Fruit fly (Drosophila melanogaster) whole organism, embryonic: Measurements from ENCODE around the gene nmdyn-D6.

Source experiments
- Abd-B ChIP-seq: fragments of 200-800 bp; sonication (Bioruptor generic); optimal IDR thresholded peaks from 2 replicates; lab custom pipeline; 2018; ENCODE audit warnings: missing biosample characterization, mild to moderate bottlenecking, missing genetic modification characterization, moderate library complexity
- Atf3 ChIP-seq: fragments of 200-800 bp; sonication (Bioruptor generic); optimal IDR thresholded peaks from 3 replicates; lab custom pipeline; 2016; ENCODE audit warnings: missing biosample characterization, missing genetic modification characterization
- B-H1 ChIP-seq: fragments of 200-800 bp; sonication (Bioruptor generic); IDR thresholded peaks from 3 replicates; pipeline ENCODE4 v1.3.6; 2022; ENCODE audit warnings: missing biosample characterization, missing genetic modification characterization
- Blimp-1 ChIP-seq: fragments of 200-800 bp; sonication (Bioruptor generic); optimal IDR thresholded peaks from 3 replicates; lab custom pipeline; 2018; ENCODE audit warnings: missing biosample characterization, missing genetic modification characterization, mild to moderate bottlenecking, moderate library complexity, missing genetic modification reagents
- C15 ChIP-seq: fragments of 200-800 bp; sonication (Bioruptor generic); IDR thresholded peaks from 3 replicates; pipeline ENCODE4 v1.3.6; 2022; ENCODE audit warnings: missing biosample characterization, missing genetic modification characterization
- CG11398 ChIP-seq: fragments of 200-800 bp; sonication (Bioruptor generic); optimal IDR thresholded peaks from 2 replicates; lab custom pipeline; 2016; ENCODE audit warnings: missing biosample characterization, missing genetic modification characterization
- CG11695 ChIP-seq: fragments of 200-800 bp; sonication (Bioruptor generic); IDR thresholded peaks from 3 replicates; pipeline ENCODE4 v1.3.6; 2022; ENCODE audit warnings: missing biosample characterization, missing genetic modification characterization
- CG11696 ChIP-seq: fragments of 200-800 bp; sonication (Bioruptor generic); IDR thresholded peaks from 2 replicates; pipeline ENCODE4 v1.3.6; 2022; ENCODE audit warnings: missing biosample characterization, missing genetic modification characterization
- CG13287 ChIP-seq: fragments of 200-800 bp; sonication (Bioruptor generic); IDR thresholded peaks from 2 replicates; pipeline ENCODE4 v1.3.6; 2022; ENCODE audit warnings: missing biosample characterization, missing genetic modification characterization; ENCODE audit not compliant: partially characterized antibody
- CG15601 ChIP-seq: fragments of 200-800 bp; sonication (Bioruptor generic); optimal IDR thresholded peaks from 3 replicates; lab custom pipeline; 2019; ENCODE audit warnings: missing biosample characterization, mild to moderate bottlenecking, missing genetic modification characterization, moderate library complexity
- CG16815 ChIP-seq: fragments of 200-800 bp; sonication (Bioruptor generic); optimal IDR thresholded peaks from 3 replicates; lab custom pipeline; 2017; ENCODE audit warnings: missing biosample characterization, mild to moderate bottlenecking, missing genetic modification characterization
- CG16863 ChIP-seq: fragments of 200-800 bp; sonication (Bioruptor generic); optimal IDR thresholded peaks from 3 replicates; lab custom pipeline; 2016; ENCODE audit warnings: missing biosample characterization, missing genetic modification characterization
- CG17186 ChIP-seq: fragments of 200-800 bp; sonication (Bioruptor generic); optimal IDR thresholded peaks from 3 replicates; lab custom pipeline; 2017; ENCODE audit warnings: missing biosample characterization, missing genetic modification reagents, missing genetic modification characterization
- CG17328 ChIP-seq: fragments of 200-800 bp; sonication (Bioruptor generic); IDR thresholded peaks from 2 replicates; pipeline ENCODE4 v1.3.6; 2022; ENCODE audit warnings: missing biosample characterization, missing genetic modification characterization
- CG18619 ChIP-seq: fragments of 200-800 bp; sonication (Bioruptor generic); optimal IDR thresholded peaks from 3 replicates; lab custom pipeline; 2017; ENCODE audit warnings: missing biosample characterization, mild to moderate bottlenecking, missing genetic modification characterization
- CG33557 ChIP-seq: fragments of 200-800 bp; sonication (Bioruptor generic); optimal IDR thresholded peaks from 2 replicates; lab custom pipeline; 2019; ENCODE audit warnings: missing biosample characterization, mild to moderate bottlenecking, missing genetic modification characterization, moderate library complexity
- CG34422 ChIP-seq: fragments of 200-800 bp; sonication (Bioruptor generic); IDR thresholded peaks from 3 replicates; pipeline ENCODE4 v1.3.6; 2022; ENCODE audit warnings: missing biosample characterization, missing genetic modification characterization
- CG3726 ChIP-seq: fragments of 200-800 bp; sonication (Bioruptor generic); IDR thresholded peaks from 3 replicates; pipeline ENCODE4, ENCODE4 v1.3.6; 2022; ENCODE audit warnings: missing biosample characterization, missing genetic modification characterization
- CG8359 ChIP-seq: fragments of 200-800 bp; sonication (Bioruptor generic); optimal IDR thresholded peaks from 2 replicates; lab custom pipeline; 2017; ENCODE audit warnings: missing biosample characterization, mild to moderate bottlenecking, missing genetic modification characterization, borderline replicate concordance
- CG9215 ChIP-seq: fragments of 200-800 bp; sonication (Bioruptor generic); IDR thresholded peaks from 2 replicates; pipeline ENCODE4 v1.3.6; 2022; ENCODE audit warnings: missing biosample characterization, missing genetic modification characterization
- CG9437 ChIP-seq: fragments of 200-800 bp; sonication (Bioruptor generic); optimal IDR thresholded peaks from 2 replicates; lab custom pipeline; 2018; ENCODE audit warnings: missing biosample characterization, mild to moderate bottlenecking, missing genetic modification characterization
- D ChIP-seq, 2 experiments: fragments of 200-800 bp in 1 of 2; fragments of >200 bp in 1 of 2; sonication (Bioruptor generic) in 1 of 2; optimal IDR thresholded peaks; 2 replicates in 1 of 2; 3 replicates in 1 of 2; lab custom pipeline; 2017; ENCODE audit warnings: mild to moderate bottlenecking in 1 of 2, missing biosample characterization in 1 of 2, missing genetic modification characterization in 1 of 2, missing genetic modification reagents in 1 of 2
- D19B ChIP-seq: fragments of 200-800 bp; sonication (Bioruptor generic); optimal IDR thresholded peaks from 2 replicates; lab custom pipeline; 2017; ENCODE audit warnings: missing biosample characterization, mild to moderate bottlenecking, missing genetic modification characterization
- Dip3 ChIP-seq: fragments of 200-800 bp; sonication (Bioruptor generic); optimal IDR thresholded peaks from 3 replicates; lab custom pipeline; 2016; ENCODE audit warnings: missing biosample characterization, missing genetic modification characterization
- Dll ChIP-seq: fragments of 200-800 bp; sonication (Bioruptor generic); IDR thresholded peaks from 4 replicates; pipeline ENCODE4 v1.3.6; 2022; ENCODE audit warnings: missing biosample characterization, missing genetic modification characterization; ENCODE audit not compliant: partially characterized antibody
- Ets65A ChIP-seq: fragments of 200-800 bp; sonication (Bioruptor generic); peaks from one replicate; lab custom pipeline; 2016; ENCODE audit warnings: missing biosample characterization, missing genetic modification characterization
- GATAe ChIP-seq: fragments of 200-800 bp; sonication (Bioruptor generic); conservative IDR thresholded peaks from 2 replicates; pipeline ENCODE4 v1.3.6; 2022; ENCODE audit warnings: missing biosample characterization, missing genetic modification characterization
- Gug ChIP-seq: fragments of 200-800 bp; sonication (Bioruptor generic); IDR thresholded peaks from 4 replicates; pipeline ENCODE4 v1.3.6; 2022; ENCODE audit warnings: missing biosample characterization, missing genetic modification characterization
- H15 ChIP-seq: fragments of 200-800 bp; sonication (Bioruptor generic); IDR thresholded peaks from 3 replicates; pipeline ENCODE4 v1.3.6; 2022; ENCODE audit warnings: missing biosample characterization, missing genetic modification characterization
- HHEX ChIP-seq: fragments of 200-800 bp; sonication (Bioruptor generic); optimal IDR thresholded peaks from 3 replicates; lab custom pipeline; 2017; ENCODE audit warnings: missing biosample characterization, mild to moderate bottlenecking, missing genetic modification characterization, missing genetic modification reagents
- Hey ChIP-seq: fragments of 200-800 bp; sonication (Bioruptor generic); optimal IDR thresholded peaks from 3 replicates; lab custom pipeline; 2018; ENCODE audit warnings: missing biosample characterization, mild to moderate bottlenecking, missing genetic modification characterization
- Hr3 ChIP-seq: fragments of 200-800 bp; sonication (Bioruptor generic); optimal IDR thresholded peaks from 3 replicates; lab custom pipeline; 2016; ENCODE audit warnings: missing biosample characterization, missing genetic modification characterization
- Meics ChIP-seq: fragments of 200-800 bp; sonication (Bioruptor generic); optimal IDR thresholded peaks from 2 replicates; lab custom pipeline; 2017; ENCODE audit warnings: missing biosample characterization, mild to moderate bottlenecking, missing genetic modification characterization
- Poxn ChIP-seq: fragments of 200-800 bp; sonication (Bioruptor generic); IDR thresholded peaks from 2 replicates; pipeline ENCODE4 v1.3.6; 2022; ENCODE audit warnings: missing biosample characterization, missing genetic modification characterization
- Six4 ChIP-seq: fragments of 200-800 bp; sonication (Bioruptor generic); optimal IDR thresholded peaks from 2 replicates; lab custom pipeline; 2016; ENCODE audit warnings: missing biosample characterization, missing genetic modification characterization
- Usf ChIP-seq: fragments of 200-800 bp; sonication (Bioruptor generic); optimal IDR thresholded peaks from 2 replicates; lab custom pipeline; 2017; ENCODE audit warnings: missing genotype, missing biosample characterization, missing genetic modification characterization
- YL-1 ChIP-seq: fragments of 200-800 bp; sonication (Bioruptor generic); optimal IDR thresholded peaks from 3 replicates; lab custom pipeline; 2017; ENCODE audit warnings: missing biosample characterization, mild to moderate bottlenecking, missing genetic modification characterization
- bcd ChIP-seq: fragments of 200-800 bp; sonication (Bioruptor generic); optimal IDR thresholded peaks from 2 replicates; lab custom pipeline; 2017; ENCODE audit warnings: missing biosample characterization, mild to moderate bottlenecking, missing genetic modification characterization
- ftz-f1 ChIP-seq: fragments of 200-800 bp; sonication (Bioruptor generic); optimal IDR thresholded peaks from 2 replicates; lab custom pipeline; 2016; ENCODE audit warnings: missing biosample characterization, missing genetic modification characterization
- gro ChIP-seq: fragments of 200-800 bp; sonication (Bioruptor generic); optimal IDR thresholded peaks from 2 replicates; lab custom pipeline; 2016; ENCODE audit warnings: missing biosample characterization, missing genetic modification characterization
- gsb-n ChIP-seq: fragments of 200-800 bp; sonication (Bioruptor generic); optimal IDR thresholded peaks from 3 replicates; lab custom pipeline; 2018; ENCODE audit warnings: missing biosample characterization, mild to moderate bottlenecking, missing genetic modification characterization
- hth ChIP-seq: fragments of >200 bp; optimal IDR thresholded peaks from 2 replicates; lab custom pipeline; 2017; ENCODE audit warnings: inconsistent platforms
- lab ChIP-seq: fragments of 200-800 bp; sonication (Bioruptor generic); optimal IDR thresholded peaks from 3 replicates; lab custom pipeline; 2017; ENCODE audit warnings: missing biosample characterization, missing genetic modification characterization, mild to moderate bottlenecking, moderate library complexity, missing genetic modification reagents
- onecut ChIP-seq: fragments of 200-800 bp; sonication (Bioruptor generic); IDR thresholded peaks from 2 replicates; pipeline ENCODE4 v1.3.6; 2022; ENCODE audit warnings: missing biosample characterization, missing genetic modification characterization
- pfk ChIP-seq: fragments of 200-800 bp; sonication (Bioruptor generic); optimal IDR thresholded peaks from 2 replicates; lab custom pipeline; 2018; ENCODE audit warnings: missing biosample characterization, mild to moderate bottlenecking, missing genetic modification characterization, moderate library complexity
- psq ChIP-seq: fragments of 200-800 bp; sonication (Bioruptor generic); optimal IDR thresholded peaks from 2 replicates; lab custom pipeline; 2017; ENCODE audit warnings: missing biosample characterization, missing genetic modification characterization
- pzg ChIP-seq: fragments of 200-800 bp; sonication (Bioruptor generic); optimal IDR thresholded peaks from 3 replicates; lab custom pipeline; 2018; ENCODE audit warnings: missing biosample characterization, mild to moderate bottlenecking, missing genetic modification characterization, moderate library complexity
- sisA ChIP-seq: fragments of 200-800 bp; sonication (Bioruptor generic); IDR thresholded peaks from 2 replicates; pipeline ENCODE4 v1.3.6; 2022; ENCODE audit warnings: missing biosample characterization, missing genetic modification characterization
- sr ChIP-seq: fragments of 200-800 bp; sonication (Bioruptor generic); IDR thresholded peaks from 3 replicates; pipeline ENCODE4 v1.3.6; 2022; ENCODE audit warnings: missing biosample characterization, missing genetic modification characterization
- zf30C ChIP-seq: fragments of 200-800 bp; sonication (Bioruptor generic); optimal IDR thresholded peaks from 3 replicates; lab custom pipeline; 2018; ENCODE audit warnings: missing biosample characterization, mild to moderate bottlenecking, missing genetic modification characterization

The nmdyn-D6 gene

DNA sequence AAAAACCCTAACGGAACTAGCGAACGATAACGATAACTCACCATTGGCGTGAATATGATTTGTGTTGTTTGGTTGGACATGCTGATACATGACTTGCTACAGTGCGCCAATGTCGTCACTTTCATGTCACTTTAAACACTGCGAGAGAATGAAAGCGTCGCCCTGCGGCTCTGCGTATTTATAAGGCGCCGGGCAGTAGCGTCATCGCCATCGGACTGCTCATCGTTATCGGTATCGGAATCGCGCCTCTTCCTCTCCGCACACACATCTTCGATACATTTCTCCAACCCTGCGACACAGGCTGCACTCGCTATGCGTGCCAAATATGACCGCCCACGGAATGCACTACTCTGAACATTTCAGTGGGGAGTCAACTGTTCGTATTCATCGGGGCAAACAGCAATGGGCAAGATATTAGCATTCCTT is 19.0 kb downstream of the nmdyn-D6 start, which contains the start of gene sbm (continued):
- no peak for TF ChIP-seq CG9437 (GFP tag; lab: Kevin White, UChicago)
- no peak for TF ChIP-seq CG8359 (GFP tag; lab: Kevin White, UChicago)
- no peak for TF ChIP-seq pfk (GFP tag; lab: Kevin White, UChicago)
- TF ChIP-seq psq, result no peak
- peak; percentile 71; the same call in 3 of the 4 replicates for TF ChIP-seq Dll (GFP tag; lab: Robert Waterston, UW)
- no peak for TF ChIP-seq CG11695 (GFP tag; lab: Robert Waterston, UW)
- no peak for TF ChIP-seq ftz-f1 (GFP tag; lab: Kevin White, UChicago)
- no peak for TF ChIP-seq Meics
- TF ChIP-seq Usf, result no peak
- TF ChIP-seq Abd-B, result peak; percentile 32
- 0 out of 3 replicates have a peak, but pooled peaks have one; percentile 56 for TF ChIP-seq CG3726
- no peak for TF ChIP-seq CG16815 (GFP tag; lab: Kevin White, UChicago)
- no peak for TF ChIP-seq CG15601
- TF ChIP-seq Dip3 (GFP tag; lab: Kevin White, UChicago), result peak; percentile 37
- TF ChIP-seq pzg (GFP tag; lab: Kevin White, UChicago), result peak; percentile 55
- peak; percentile 60 for TF ChIP-seq CG16863 (GFP tag; lab: Kevin White, UChicago)
- peak; percentile 12 for TF ChIP-seq Atf3
- TF ChIP-seq lab, result peak; percentile 46
- TF ChIP-seq D (optimal IDR thresholded peaks at IDR 0.05; lab: Kevin White, UChicago), result no peak
- TF ChIP-seq D (GFP tag; optimal IDR thresholded peaks at IDR 0.05; lab: Kevin White, UChicago), result no peak
- TF ChIP-seq CG9215 (GFP tag; lab: Robert Waterston, UW), result peak; percentile 42; the same call in 1 of the 2 replicates
- TF ChIP-seq Blimp-1 (GFP tag; lab: Kevin White, UChicago), result no peak
- TF ChIP-seq C15 (GFP tag; lab: Robert Waterston, UW), result 0 out of 3 replicates have a peak, but pooled peaks have one; percentile 18
- TF ChIP-seq CG13287, result peak; percentile 73
- TF ChIP-seq CG17328 (GFP tag; lab: Robert Waterston, UW), result peak; percentile 47; the same call in 1 of the 2 replicates
- peak; percentile 57 for TF ChIP-seq sisA (GFP tag; lab: Robert Waterston, UW)
- no peak for TF ChIP-seq Poxn
- TF ChIP-seq sr (GFP tag; lab: Robert Waterston, UW), result 0 out of 3 replicates have a peak, but pooled peaks have one; percentile 50
- no peak for TF ChIP-seq gsb-n (tag; lab: Kevin White, UChicago)
- TF ChIP-seq hth (lab: Kevin White, UChicago), result no peak
- peak; percentile 16 for TF ChIP-seq CG18619 (GFP tag; lab: Kevin White, UChicago)
- peak; percentile 41 for TF ChIP-seq bcd (GFP tag; lab: Kevin White, UChicago)
- TF ChIP-seq CG11696 (GFP tag; lab: Robert Waterston, UW), result peak; percentile 74
- TF ChIP-seq B-H1, result no peak
- no peak for TF ChIP-seq CG11398
- TF ChIP-seq Hr3 (GFP tag; lab: Kevin White, UChicago), result no peak
- peak; percentile 18 for TF ChIP-seq D19B
- TF ChIP-seq HHEX (GFP tag; lab: Kevin White, UChicago), result peak; percentile 27
- TF ChIP-seq CG33557 (GFP tag; lab: Kevin White, UChicago), result no peak
- peak; percentile 39 for TF ChIP-seq onecut
- peak; percentile 23 for TF ChIP-seq Six4 (GFP tag; lab: Kevin White, UChicago)
- no peak for TF ChIP-seq Hey
- peak; percentile 74 for TF ChIP-seq CG17186 (GFP tag; lab: Kevin White, UChicago)
- peak; percentile 95 for TF ChIP-seq Ets65A (GFP tag; lab: Kevin White, UChicago)
- no peak for TF ChIP-seq YL-1 (GFP tag; lab: Kevin White, UChicago)
- peak; percentile 79; the same call in 3 of the 4 replicates for TF ChIP-seq Gug (GFP tag; lab: Robert Waterston, UW)
- no peak for TF ChIP-seq GATAe (GFP tag; lab: Robert Waterston, UW)
- TF ChIP-seq zf30C (GFP tag; lab: Kevin White, UChicago), result no peak
- no peak for TF ChIP-seq gro
- TF ChIP-seq H15 (GFP tag; lab: Robert Waterston, UW), result no peak; the same call in 2 of the 3 replicates
- TF ChIP-seq CG34422 (GFP tag; lab: Robert Waterston, UW), result 0 out of 3 replicates have a peak, but pooled peaks have one; percentile 36
